Fruit fly (Drosophila melanogaster) whole organism, pupa: ENCODE results near the gene Drsl3.

Source experiments
- CG10348 ChIP-seq: fragments of 200-800 bp; sonication (Bioruptor generic); IDR thresholded peaks from 2 replicates; pipeline ENCODE4 v1.3.6; 2022; ENCODE audit warnings: missing biosample characterization, missing genetic modification characterization
- CG12605 ChIP-seq: fragments of 200-800 bp; sonication (Bioruptor generic); IDR thresholded peaks from 2 replicates; pipeline ENCODE4 v1.3.6; 2022; ENCODE audit warnings: missing biosample characterization, missing genetic modification characterization
- CG13204 ChIP-seq: fragments of 200-800 bp; sonication (Bioruptor generic); optimal IDR thresholded peaks from 2 replicates; lab custom pipeline; 2018; ENCODE audit warnings: missing biosample characterization, mild to moderate bottlenecking, missing genetic modification characterization, moderate library complexity
- CG14655 ChIP-seq: fragments of 200-800 bp; sonication (Bioruptor generic); optimal IDR thresholded peaks from 3 replicates; lab custom pipeline; 2017; ENCODE audit warnings: mild to moderate bottlenecking, missing biosample characterization, missing genetic modification reagents, missing genetic modification characterization
- CG15710 ChIP-seq: fragments of 200-800 bp; sonication (Bioruptor generic); optimal IDR thresholded peaks from 2 replicates; lab custom pipeline; 2018; ENCODE audit warnings: missing biosample characterization, mild to moderate bottlenecking, missing genetic modification characterization, moderate library complexity
- CG17806 ChIP-seq: fragments of 200-800 bp; sonication (Bioruptor generic); optimal IDR thresholded peaks from 2 replicates; lab custom pipeline; 2018; ENCODE audit warnings: missing biosample characterization, mild to moderate bottlenecking, missing genetic modification characterization, moderate library complexity
- CG32121 ChIP-seq: fragments of 200-800 bp; sonication (Bioruptor generic); IDR thresholded peaks from 2 replicates; pipeline ENCODE4 v1.3.6; 2022; ENCODE audit warnings: missing biosample characterization, missing genetic modification characterization
- CG34367 ChIP-seq: fragments of 200-800 bp; sonication (Bioruptor generic); optimal IDR thresholded peaks from 2 replicates; lab custom pipeline; 2018; ENCODE audit warnings: missing biosample characterization, mild to moderate bottlenecking, missing genetic modification characterization
- CG4496 ChIP-seq: fragments of 200-800 bp; sonication (Bioruptor generic); IDR thresholded peaks from 3 replicates; pipeline ENCODE4 v1.3.6; 2022; ENCODE audit warnings: missing biosample characterization, missing genetic modification characterization
- CG8159 ChIP-seq: fragments of 200-800 bp; sonication (Bioruptor generic); optimal IDR thresholded peaks from 3 replicates; lab custom pipeline; 2018; ENCODE audit warnings: missing biosample characterization, mild to moderate bottlenecking, missing genetic modification characterization, moderate library complexity
- CG8301 ChIP-seq: fragments of 200-800 bp; sonication (Bioruptor generic); optimal IDR thresholded peaks from 2 replicates; lab custom pipeline; 2018; ENCODE audit warnings: missing biosample characterization, mild to moderate bottlenecking, missing genetic modification characterization
- CG9948 ChIP-seq: fragments of 200-800 bp; sonication (Bioruptor generic); optimal IDR thresholded peaks from 2 replicates; lab custom pipeline; 2018; ENCODE audit warnings: missing biosample characterization, mild to moderate bottlenecking, missing genetic modification characterization, moderate library complexity
- D1 ChIP-seq: fragments of 200-800 bp; sonication (Bioruptor generic); optimal IDR thresholded peaks from 2 replicates; lab custom pipeline; 2018; ENCODE audit warnings: missing biosample characterization, mild to moderate bottlenecking, missing genetic modification characterization, moderate library complexity
- EcR ChIP-seq: fragments of 200-800 bp; sonication (Bioruptor generic); optimal IDR thresholded peaks from 3 replicates; lab custom pipeline; 2019; ENCODE audit warnings: missing biosample characterization, missing genetic modification characterization, mild to moderate bottlenecking, moderate library complexity, missing genetic modification reagents
- Ets98B ChIP-seq: fragments of 200-800 bp; sonication (Bioruptor generic); IDR thresholded peaks from 2 replicates; pipeline ENCODE4 v1.3.6; 2022; ENCODE audit warnings: missing biosample characterization, missing genetic modification characterization
- Pif1A ChIP-seq: fragments of 200-800 bp; sonication (Bioruptor generic); optimal IDR thresholded peaks from 3 replicates; lab custom pipeline; 2016; ENCODE audit warnings: missing biosample characterization, missing genetic modification characterization
- Pif1B ChIP-seq: fragments of 200-800 bp; sonication (Bioruptor generic); optimal IDR thresholded peaks from 3 replicates; lab custom pipeline; 2016; ENCODE audit warnings: missing biosample characterization, missing genetic modification characterization
- Snoo ChIP-seq: fragments of 200-800 bp; sonication (Bioruptor generic); optimal IDR thresholded peaks from 3 replicates; lab custom pipeline; 2017; ENCODE audit warnings: missing biosample characterization, mild to moderate bottlenecking, missing genetic modification characterization, inconsistent platforms
- fd96Ca ChIP-seq: fragments of 200-800 bp; sonication (Bioruptor generic); IDR thresholded peaks from 3 replicates; pipeline ENCODE4 v1.3.6; 2022; ENCODE audit warnings: missing biosample characterization, missing genetic modification characterization
- gl ChIP-seq: fragments of 200-800 bp; sonication (Bioruptor generic); optimal IDR thresholded peaks from 2 replicates; lab custom pipeline; 2018; ENCODE audit warnings: missing biosample characterization, mild to moderate bottlenecking, missing genetic modification characterization
- rn ChIP-seq: fragments of 200-800 bp; sonication (Bioruptor generic); IDR thresholded peaks from 2 replicates; pipeline ENCODE4 v1.3.6; 2022; ENCODE audit warnings: missing biosample characterization, missing genetic modification characterization

Gene Drsl3

dm6 chr3L:3335688-3336087, 20.9 kb downstream of the Drsl3 start, which contains the start of gene Drsl1:
Gene Drsl1, minus strand, starts transcription at chr3L:3335788.
- TF ChIP-seq Pif1B (GFP tag; lab: Kevin White, UChicago) = no peak
- no peak for TF ChIP-seq EcR (GFP tag; lab: Kevin White, UChicago)
- TF ChIP-seq, all 21 proteins: peak for 0

- no peak for TF ChIP-seq D1
- peak; percentile 33; the same call in 1 of the 3 replicates for TF ChIP-seq fd96Ca (GFP tag; lab: Robert Waterston, UW)
- no peak for TF ChIP-seq CG8159 (tag; lab: Kevin White, UChicago)
- no peak for TF ChIP-seq CG8301
- peak; percentile 64 for TF ChIP-seq gl (tag; lab: Kevin White, UChicago)
- peak; percentile 48 for TF ChIP-seq CG15710 (tag; lab: Kevin White, UChicago)
- peak; percentile 69 for TF ChIP-seq CG4496 (GFP tag; lab: Robert Waterston, UW)
- no peak for TF ChIP-seq CG13204 (GFP tag; lab: Kevin White, UChicago)
- peak; percentile 32 for TF ChIP-seq CG17806 (tag; lab: Kevin White, UChicago)
- TF ChIP-seq CG12605 (GFP tag; lab: Robert Waterston, UW) = peak; percentile 82
- TF ChIP-seq CG32121 (GFP tag; lab: Robert Waterston, UW) = peak; percentile 32; the same call in 1 of the 2 replicates
- TF ChIP-seq CG10348 (GFP tag; lab: Robert Waterston, UW) = no peak
- no peak for TF ChIP-seq Snoo (tag; lab: Kevin White, UChicago)
- TF ChIP-seq CG34367 = no peak
- peak; percentile 55; the same call in 1 of the 2 replicates for TF ChIP-seq Ets98B (GFP tag; lab: Robert Waterston, UW)
- TF ChIP-seq CG14655 (GFP tag; lab: Kevin White, UChicago) = no peak
- peak; percentile 17 for TF ChIP-seq CG9948 (tag; lab: Kevin White, UChicago)
- peak; percentile 38; the same call in 1 of the 2 replicates for TF ChIP-seq rn
- TF ChIP-seq EcR (GFP tag; lab: Kevin White, UChicago) = no peak
- TF ChIP-seq Pif1B (GFP tag; lab: Kevin White, UChicago) = no peak
- no peak for TF ChIP-seq Pif1A
These were observed 21.8 kb downstream of the Drsl3 start, which contains the start of the genes Drsl6 and kst for dm6 chr3L:3336368-3337164. Gene Drsl6, minus strand, starts transcription at chr3L:3336418. Gene kst, plus strand, starts transcription at chr3L:3336860.

- no peak for TF ChIP-seq CG17806 (tag; lab: Kevin White, UChicago)
- peak; percentile 17 for TF ChIP-seq EcR (GFP tag; lab: Kevin White, UChicago)
These were observed 22.6 kb downstream of the Drsl3 start for dm6 chr3L:3337345-3337928.

dm6 chr3L:3338028-3338855, 23.4 kb downstream of the Drsl3 start:
- TF ChIP-seq CG17806 (tag; lab: Kevin White, UChicago) = peak; percentile 43
- TF ChIP-seq CG34367 = peak; percentile 31
- TF ChIP-seq CG9948 (tag; lab: Kevin White, UChicago) = peak; percentile 55
- TF ChIP-seq EcR (GFP tag; lab: Kevin White, UChicago) = peak; percentile 70
- no peak for TF ChIP-seq rn
- peak; percentile 70 for TF ChIP-seq CG15710 (tag; lab: Kevin White, UChicago)
- TF ChIP-seq CG8301 = peak; percentile 27
- peak; percentile 35 for TF ChIP-seq CG13204 (GFP tag; lab: Kevin White, UChicago)
- TF ChIP-seq fd96Ca (GFP tag; lab: Robert Waterston, UW) = no peak
- TF ChIP-seq Ets98B (GFP tag; lab: Robert Waterston, UW) = no peak
- TF ChIP-seq CG32121 (GFP tag; lab: Robert Waterston, UW) = no peak
- no peak; the same call in 2 of the 3 replicates for TF ChIP-seq CG4496 (GFP tag; lab: Robert Waterston, UW)
- TF ChIP-seq CG14655 (GFP tag; lab: Kevin White, UChicago) = no peak
- TF ChIP-seq CG8159 (tag; lab: Kevin White, UChicago) = peak; percentile 62

- TF ChIP-seq gl (tag; lab: Kevin White, UChicago) (peak; percentile 53), rn (no peak), CG9948 (tag; lab: Kevin White, UChicago) (peak; percentile 63), CG12605 (GFP tag; lab: Robert Waterston, UW) (peak; percentile 66), CG13204 (GFP tag; lab: Kevin White, UChicago) (no peak), CG32121 (GFP tag; lab: Robert Waterston, UW) (peak; percentile 55), CG4496 (GFP tag; lab: Robert Waterston, UW) (peak; percentile 33; the same call in 1 of the 3 replicates), CG14655 (GFP tag; lab: Kevin White, UChicago) (peak; percentile 89), CG8301 (peak; percentile 83), CG34367 (peak; percentile 11), Pif1A (peak; percentile 55), CG17806 (tag; lab: Kevin White, UChicago) (peak; percentile 78), CG15710 (tag; lab: Kevin White, UChicago) (peak; percentile 65), D1 (no peak), Pif1B (GFP tag; lab: Kevin White, UChicago) (peak; percentile 17), CG10348 (GFP tag; lab: Robert Waterston, UW) (no peak), Snoo (tag; lab: Kevin White, UChicago) (no peak), EcR (GFP tag; lab: Kevin White, UChicago) (no peak), CG8159 (tag; lab: Kevin White, UChicago) (peak; percentile 83), fd96Ca (GFP tag; lab: Robert Waterston, UW) (peak; percentile 39; the same call in 2 of the 3 replicates), Ets98B (GFP tag; lab: Robert Waterston, UW) (peak; percentile 47)
These were observed 24.2 kb downstream of the Drsl3 start for dm6 chr3L:3338882-3339590.
